Worm (Caenorhabditis elegans): ENCODE data around the gene cct-2.

The cct-2 gene

DNA sequence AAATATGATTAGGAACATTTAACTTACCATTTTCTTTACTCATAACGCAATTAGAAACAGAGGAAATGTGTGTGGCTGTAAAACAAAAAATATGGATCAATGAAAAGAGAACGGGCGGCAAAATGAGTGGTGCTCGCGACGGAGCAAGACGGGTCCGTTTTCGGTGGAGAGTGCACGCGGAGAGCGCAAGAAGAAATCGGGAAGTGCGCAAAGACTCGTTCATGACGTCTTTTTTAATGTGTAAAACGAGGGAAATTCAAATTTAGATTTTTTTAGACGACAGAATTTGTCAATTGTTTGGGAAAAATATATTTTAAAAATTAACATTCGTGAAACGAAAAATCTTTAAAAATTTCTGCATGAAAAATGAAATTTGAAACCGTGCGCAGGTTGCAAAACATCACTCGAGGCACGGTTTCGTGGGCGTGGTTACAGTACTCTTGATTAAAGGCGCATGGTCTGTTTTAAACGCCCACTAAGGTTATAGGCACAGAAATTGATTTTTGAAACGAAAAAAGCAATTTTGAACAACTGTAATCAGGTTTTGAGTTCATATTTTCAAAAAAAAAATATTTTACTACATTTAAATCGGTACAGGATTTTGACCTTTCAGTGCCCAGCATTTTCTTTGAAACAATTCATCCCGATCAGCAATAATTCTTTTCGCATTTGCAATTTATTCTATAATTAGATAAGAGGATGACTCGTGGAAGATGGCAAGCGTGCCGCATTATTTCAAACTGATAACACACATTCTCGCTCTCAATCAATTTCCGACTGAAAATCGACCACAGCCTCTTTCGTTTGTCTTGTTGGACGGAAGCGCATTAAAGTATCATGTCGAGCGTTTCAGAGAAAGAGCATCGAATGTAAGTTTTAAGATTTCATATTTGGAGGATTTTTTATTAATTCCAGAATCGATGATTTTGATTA, 42.0 kb downstream of the cct-2 start, which contains the start of the genes szy-20 and C18E9.5 (continued):
- no peak for TF ChIP-seq dmd-9 (GFP tag; IDR thresholded peaks at IDR 0.05)
- TF ChIP-seq nhr-6 (tag; optimal IDR thresholded peaks at IDR 0.05), result peak; percentile 46
- TF ChIP-seq egl-43 (GFP tag; IDR thresholded peaks at IDR 0.05), result peak; percentile 68
- TF ChIP-seq madf-9 (GFP tag; conservative IDR thresholded peaks at IDR 0.05), result 0 out of 2 replicates have a peak, but pooled peaks have one; percentile 14
- no peak for TF ChIP-seq daf-19 (GFP tag; conservative IDR thresholded peaks at IDR 0.05)
- peak; percentile 20 for TF ChIP-seq nhr-28 (tag; optimal IDR thresholded peaks at IDR 0.05)
- TF ChIP-seq F44E2.7 (GFP tag; IDR thresholded peaks at IDR 0.05), result no peak
- peak in 1 of 2 experiments; percentile 60 for TF ChIP-seq hif-1 (tag; optimal IDR thresholded peaks at IDR 0.05)
- TF ChIP-seq Y5F2A.4 (GFP tag; optimal IDR thresholded peaks at IDR 0.05), result no peak
- TF ChIP-seq zag-1 (tag; optimal IDR thresholded peaks at IDR 0.05), result no peak
- no peak for TF ChIP-seq madf-5 (GFP tag; IDR thresholded peaks at IDR 0.05)
- no peak for TF ChIP-seq tag-97 (GFP tag; IDR thresholded peaks at IDR 0.05)
- 0 out of 2 replicates have a peak, but pooled peaks have one; percentile 13 for TF ChIP-seq vab-7 (GFP tag; IDR thresholded peaks at IDR 0.05)
- no peak for TF ChIP-seq lin-1 (GFP tag; IDR thresholded peaks at IDR 0.05)
- TF ChIP-seq hmg-1.1 (GFP tag; IDR thresholded peaks at IDR 0.05), result peak; percentile 70
- TF ChIP-seq dve-1 (tag; optimal IDR thresholded peaks at IDR 0.05; ENCODE audit: insufficient read depth), result peak; percentile 60
- TF ChIP-seq lin-39 (tag; optimal IDR thresholded peaks at IDR 0.05), result no peak
- no peak for TF ChIP-seq ceh-44 (GFP tag; IDR thresholded peaks at IDR 0.05)
- TF ChIP-seq tra-1 (GFP tag; IDR thresholded peaks at IDR 0.05), result no peak
- TF ChIP-seq T26A8.4 (GFP tag; IDR thresholded peaks at IDR 0.05), result peak; percentile 61; the same call in 1 of the 2 replicates
- no peak for TF ChIP-seq lim-7 (GFP tag; IDR thresholded peaks at IDR 0.05)
- TF ChIP-seq ZK546.5 (tag; optimal IDR thresholded peaks at IDR 0.05), result no peak
- TF ChIP-seq T20F7.1 (GFP tag; optimal IDR thresholded peaks at IDR 0.05), result peak; percentile 87

DNA sequence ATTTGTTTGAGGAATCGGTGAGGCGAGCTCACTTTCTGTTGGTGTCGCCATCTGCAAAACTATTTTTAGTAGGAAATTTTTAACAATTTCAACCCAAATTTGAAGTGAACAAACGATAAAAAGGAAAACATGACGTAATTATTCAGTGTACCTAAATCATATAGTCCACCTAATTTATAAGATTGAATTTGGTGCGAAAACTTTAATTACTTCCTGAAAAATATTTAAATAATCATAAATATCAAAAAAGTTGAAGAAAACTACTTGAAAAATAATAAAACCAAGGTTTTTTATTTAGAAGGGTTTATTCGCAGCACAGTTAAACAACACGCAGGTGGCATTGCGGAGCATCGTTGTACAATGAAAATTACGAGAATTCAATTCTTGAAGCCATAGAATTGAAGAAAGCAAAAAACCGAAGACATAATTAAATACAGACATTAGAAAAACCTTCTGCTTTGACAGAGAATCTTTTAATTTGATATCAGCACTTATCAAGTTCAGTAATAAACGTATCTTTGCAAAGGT, 46.0 kb downstream of the cct-2 start, which contains the start of gene tomm-40:
tomm-40 (minus strand) TSS at position 51 of the 528 bp plus-strand sequence.
- TF ChIP-seq F44E2.7 (GFP tag; IDR thresholded peaks at IDR 0.05), result no peak
- no peak for TF ChIP-seq F10B5.3 (tag; optimal IDR thresholded peaks at IDR 0.05)
- no peak for TF ChIP-seq snpc-4 (tag; optimal IDR thresholded peaks at IDR 0.05)
- no peak for TF ChIP-seq nhr-237 (tag; optimal IDR thresholded peaks at IDR 0.05)
- no peak for TF ChIP-seq mep-1 (tag; optimal IDR thresholded peaks at IDR 0.05)
- no peak for TF ChIP-seq ceh-44 (GFP tag; IDR thresholded peaks at IDR 0.05)
- no peak for TF ChIP-seq nhr-42 (GFP tag; IDR thresholded peaks at IDR 0.05)
- TF ChIP-seq mxl-3 (GFP tag; optimal IDR thresholded peaks at IDR 0.05), result no peak
- peak; percentile 44 for TF ChIP-seq dpl-1 (GFP tag; optimal IDR thresholded peaks at IDR 0.05)
- no peak for TF ChIP-seq spr-1 (tag; optimal IDR thresholded peaks at IDR 0.05)
- no peak for TF ChIP-seq D1046.2 (GFP tag; IDR thresholded peaks at IDR 0.05)
- peak; percentile 94 for TF ChIP-seq T20F7.1 (GFP tag; optimal IDR thresholded peaks at IDR 0.05)
- no peak for TF ChIP-seq daf-12 (tag; optimal IDR thresholded peaks at IDR 0.05)
- no peak for TF ChIP-seq unc-62 (GFP tag; optimal IDR thresholded peaks at IDR 0.05 in 1 of 2)
- no peak for TF ChIP-seq unc-62 (tag; optimal IDR thresholded peaks at IDR 0.05)
- no peak for TF ChIP-seq tag-97 (GFP tag; IDR thresholded peaks at IDR 0.05)
- no peak for TF ChIP-seq ceh-62 (tag; optimal IDR thresholded peaks at IDR 0.05)
